Fruit fly (Drosophila melanogaster) whole organism, embryonic: ENCODE results near the gene Cep135.

ENCODE experiments used
- BtbVII ChIP-seq: fragments of 200-800 bp; sonication (Bioruptor generic); optimal IDR thresholded peaks from 3 replicates; lab custom pipeline; 2017; ENCODE audit warnings: missing biosample characterization, mild to moderate bottlenecking, missing genetic modification characterization
- CG11085 ChIP-seq: fragments of 200-800 bp; sonication (Bioruptor generic); IDR thresholded peaks from 2 replicates; pipeline ENCODE4 v1.3.6; 2022; ENCODE audit warnings: missing biosample characterization, missing genetic modification characterization
- CG12071 ChIP-seq: fragments of 200-800 bp; sonication (Bioruptor generic); optimal IDR thresholded peaks from 3 replicates; lab custom pipeline; 2018; ENCODE audit warnings: missing biosample characterization, mild to moderate bottlenecking, missing genetic modification characterization
- CG12104 ChIP-seq: fragments of 200-800 bp; sonication (Bioruptor generic); optimal IDR thresholded peaks from 3 replicates; lab custom pipeline; 2016; ENCODE audit warnings: missing biosample characterization, missing genetic modification characterization
- CG13296 ChIP-seq: fragments of 200-800 bp; sonication (Bioruptor generic); optimal IDR thresholded peaks from 3 replicates; lab custom pipeline; 2018; ENCODE audit warnings: missing biosample characterization, mild to moderate bottlenecking, missing genetic modification characterization
- CG13894 ChIP-seq: fragments of 200-800 bp; sonication (Bioruptor generic); optimal IDR thresholded peaks from 3 replicates; lab custom pipeline; 2018; ENCODE audit warnings: missing biosample characterization, mild to moderate bottlenecking, missing genetic modification characterization, moderate library complexity
- CG15601 ChIP-seq: fragments of 200-800 bp; sonication (Bioruptor generic); optimal IDR thresholded peaks from 3 replicates; lab custom pipeline; 2019; ENCODE audit warnings: missing biosample characterization, mild to moderate bottlenecking, missing genetic modification characterization, moderate library complexity
- CG16779 ChIP-seq: fragments of 200-800 bp; sonication (Bioruptor generic); IDR thresholded peaks from 2 replicates; pipeline ENCODE4 v1.3.6; 2022; ENCODE audit warnings: missing biosample characterization, missing genetic modification characterization
- CG16863 ChIP-seq: fragments of 200-800 bp; sonication (Bioruptor generic); optimal IDR thresholded peaks from 3 replicates; lab custom pipeline; 2016; ENCODE audit warnings: missing biosample characterization, missing genetic modification characterization
- CG18262 ChIP-seq: fragments of 200-800 bp; optimal IDR thresholded peaks from 3 replicates; lab custom pipeline; 2019; ENCODE audit warnings: missing biosample characterization, mild to moderate bottlenecking, missing genetic modification characterization, moderate library complexity
- CG18619 ChIP-seq: fragments of 200-800 bp; sonication (Bioruptor generic); optimal IDR thresholded peaks from 3 replicates; lab custom pipeline; 2017; ENCODE audit warnings: missing biosample characterization, mild to moderate bottlenecking, missing genetic modification characterization
- CG32767 ChIP-seq: fragments of 200-800 bp; sonication (Bioruptor generic); IDR thresholded peaks from 2 replicates; pipeline ENCODE4 v1.3.6; 2022; ENCODE audit warnings: missing biosample characterization, missing genetic modification characterization
- CG3838 ChIP-seq: fragments of 200-800 bp; sonication (Bioruptor generic); optimal IDR thresholded peaks from 3 replicates; lab custom pipeline; 2016; ENCODE audit warnings: missing biosample characterization, missing genetic modification characterization
- CG4707 ChIP-seq: fragments of 200-800 bp; sonication (Bioruptor generic); optimal IDR thresholded peaks from 2 replicates; lab custom pipeline; 2018; ENCODE audit warnings: missing biosample characterization, mild to moderate bottlenecking, missing genetic modification characterization, moderate library complexity
- CG5245 ChIP-seq: fragments of 200-800 bp; sonication (Bioruptor generic); optimal IDR thresholded peaks from 3 replicates; lab custom pipeline; 2016; ENCODE audit warnings: missing biosample characterization, missing genetic modification characterization
- CG6791 ChIP-seq: fragments of 200-800 bp; sonication (Bioruptor generic); IDR thresholded peaks from 3 replicates; pipeline ENCODE4 v1.3.6; 2022; ENCODE audit warnings: missing biosample characterization, missing genetic modification characterization; ENCODE audit not compliant: partially characterized antibody
- CG7745 ChIP-seq: fragments of 200-800 bp; sonication (Bioruptor generic); optimal IDR thresholded peaks from 2 replicates; lab custom pipeline; 2018; ENCODE audit warnings: missing biosample characterization, mild to moderate bottlenecking, missing genetic modification characterization, moderate library complexity
- CG9727 ChIP-seq: fragments of 200-800 bp; sonication (Bioruptor generic); optimal IDR thresholded peaks from 3 replicates; lab custom pipeline; 2017; ENCODE audit warnings: missing biosample characterization, mild to moderate bottlenecking, missing genetic modification characterization
- Dbx ChIP-seq: fragments of 200-800 bp; sonication (Bioruptor generic); IDR thresholded peaks from 3 replicates; pipeline ENCODE4 v1.3.6; 2022; ENCODE audit warnings: missing biosample characterization, missing genetic modification characterization
- Deaf1 ChIP-seq: fragments of 200-800 bp; optimal IDR thresholded peaks from 3 replicates; lab custom pipeline; 2019; ENCODE audit warnings: missing biosample characterization, mild to moderate bottlenecking, missing genetic modification characterization, moderate library complexity
- HLH4C ChIP-seq: fragments of 200-800 bp; sonication (Bioruptor generic); IDR thresholded peaks from 3 replicates; pipeline ENCODE4 v1.3.6; 2022; ENCODE audit warnings: missing biosample characterization, missing genetic modification characterization; ENCODE audit not compliant: partially characterized antibody
- HLHmδ ChIP-seq: fragments of 200-800 bp; sonication (Bioruptor generic); optimal IDR thresholded peaks from 2 replicates; lab custom pipeline; 2018; ENCODE audit warnings: missing biosample characterization, mild to moderate bottlenecking, missing genetic modification characterization, moderate library complexity
- HmgD ChIP-seq: fragments of 200-800 bp; sonication (Bioruptor generic); optimal IDR thresholded peaks from 3 replicates; lab custom pipeline; 2016; ENCODE audit warnings: missing biosample characterization, missing genetic modification characterization
- Hr39 ChIP-seq: fragments of >200 bp; optimal IDR thresholded peaks from 2 replicates; lab custom pipeline; 2017
- Kr ChIP-seq: fragments of 200-800 bp; sonication (Bioruptor generic); optimal IDR thresholded peaks from 2 replicates; lab custom pipeline; 2017; ENCODE audit warnings: missing biosample characterization, mild to moderate bottlenecking, missing genetic modification characterization
- MBD-R2 ChIP-seq: fragments of 200-800 bp; sonication (Bioruptor generic); IDR thresholded peaks from 2 replicates; pipeline ENCODE4 v1.3.6; 2022; ENCODE audit warnings: missing biosample characterization, missing genetic modification characterization
- NC2α ChIP-seq: fragments of 200-800 bp; sonication (Bioruptor generic); optimal IDR thresholded peaks from 2 replicates; lab custom pipeline; 2016; ENCODE audit warnings: missing biosample characterization, missing genetic modification characterization
- Oaz ChIP-seq: fragments of 200-800 bp; sonication (Bioruptor generic); IDR thresholded peaks from 2 replicates; pipeline ENCODE4 v1.3.6; 2022; ENCODE audit warnings: missing biosample characterization, missing genetic modification characterization
- Ptx1 ChIP-seq: fragments of 200-800 bp; sonication (Bioruptor generic); IDR thresholded peaks from 2 replicates; pipeline ENCODE4 v1.3.6; 2022; ENCODE audit warnings: missing biosample characterization, missing genetic modification characterization
- Rx ChIP-seq: fragments of 200-800 bp; sonication (Bioruptor generic); IDR thresholded peaks from 2 replicates; pipeline ENCODE4 v1.3.6; 2022; ENCODE audit warnings: missing biosample characterization, missing genetic modification characterization
- br ChIP-seq: fragments of >200 bp; optimal IDR thresholded peaks from 2 replicates; lab custom pipeline; 2017
- ems ChIP-seq: fragments of 200-800 bp; sonication (Bioruptor generic); optimal IDR thresholded peaks from 3 replicates; lab custom pipeline; 2016; ENCODE audit warnings: missing biosample characterization, missing genetic modification characterization
- fd64A ChIP-seq: fragments of 200-800 bp; sonication (Bioruptor generic); optimal IDR thresholded peaks from 3 replicates; lab custom pipeline; 2018; ENCODE audit warnings: missing biosample characterization, mild to moderate bottlenecking, missing genetic modification characterization
- fu2 ChIP-seq: fragments of 200-800 bp; sonication (Bioruptor generic); optimal IDR thresholded peaks from 2 replicates; lab custom pipeline; 2016; ENCODE audit warnings: missing biosample characterization, missing genetic modification characterization
- grau ChIP-seq: fragments of 200-800 bp; optimal IDR thresholded peaks from 3 replicates; lab custom pipeline; 2019; ENCODE audit warnings: missing biosample characterization, mild to moderate bottlenecking, missing genetic modification characterization, moderate library complexity
- gt ChIP-seq: fragments of 200-800 bp; sonication (Bioruptor generic); IDR thresholded peaks from 2 replicates; pipeline ENCODE4 v1.3.6; 2022; ENCODE audit warnings: missing biosample characterization, missing genetic modification characterization
- jigr1 ChIP-seq: fragments of 200-800 bp; sonication (Bioruptor generic); IDR thresholded peaks from 3 replicates; pipeline ENCODE4 v1.3.6; 2022; ENCODE audit warnings: missing biosample characterization, missing genetic modification characterization
- kah ChIP-seq: fragments of 200-800 bp; sonication (Bioruptor generic); optimal IDR thresholded peaks from 2 replicates; lab custom pipeline; 2018; ENCODE audit warnings: missing biosample characterization, mild to moderate bottlenecking, missing genetic modification characterization
- nerfin-1 ChIP-seq: fragments of 200-800 bp; sonication (Bioruptor generic); optimal IDR thresholded peaks from 3 replicates; lab custom pipeline; 2019; ENCODE audit warnings: missing biosample characterization, mild to moderate bottlenecking, missing genetic modification characterization, moderate library complexity
- oc ChIP-seq: fragments of 200-800 bp; sonication (Bioruptor generic); optimal IDR thresholded peaks from 2 replicates; lab custom pipeline; 2018; ENCODE audit warnings: missing biosample characterization, mild to moderate bottlenecking, missing genetic modification characterization, moderate library complexity
- psq ChIP-seq: fragments of 200-800 bp; sonication (Bioruptor generic); optimal IDR thresholded peaks from 2 replicates; lab custom pipeline; 2017; ENCODE audit warnings: missing biosample characterization, missing genetic modification characterization
- row ChIP-seq: fragments of 200-800 bp; sonication (Bioruptor generic); IDR thresholded peaks from 3 replicates; pipeline ENCODE4 v1.3.6; 2022; ENCODE audit warnings: missing biosample characterization, missing genetic modification characterization
- salm ChIP-seq: fragments of 200-800 bp; sonication (Bioruptor generic); optimal IDR thresholded peaks from 2 replicates; lab custom pipeline; 2018; ENCODE audit warnings: missing biosample characterization, mild to moderate bottlenecking, missing genetic modification characterization
- sens ChIP-seq: fragments of 200-800 bp; sonication (Bioruptor generic); peaks from one replicate; lab custom pipeline; 2016; ENCODE audit warnings: missing biosample characterization, missing genetic modification characterization
- seq ChIP-seq: fragments of 200-800 bp; sonication (Bioruptor generic); IDR thresholded peaks from 2 replicates; pipeline ENCODE4 v1.3.6; 2022; ENCODE audit warnings: missing biosample characterization, missing genetic modification characterization
- sim ChIP-seq: fragments of 200-800 bp; sonication (Bioruptor generic); IDR thresholded peaks from 2 replicates; pipeline ENCODE4 v1.3.6; 2022; ENCODE audit warnings: missing biosample characterization, missing genetic modification characterization
- stwl ChIP-seq: fragments of 200-800 bp; sonication (Bioruptor generic); optimal IDR thresholded peaks from 3 replicates; lab custom pipeline; 2018; ENCODE audit warnings: missing biosample characterization, mild to moderate bottlenecking, missing genetic modification characterization, moderate library complexity
- twi ChIP-seq: fragments of 200-800 bp; optimal IDR thresholded peaks from 2 replicates; lab custom pipeline; 2019; ENCODE audit warnings: missing biosample characterization, mild to moderate bottlenecking, missing genetic modification characterization, moderate library complexity
- usp ChIP-seq: fragments of >200 bp; optimal IDR thresholded peaks from 2 replicates; lab custom pipeline; 2017; ENCODE audit warnings: missing biosample characterization, missing genetic modification characterization
- vvl ChIP-seq: fragments of 200-800 bp; sonication (Bioruptor generic); IDR thresholded peaks from 2 replicates; pipeline ENCODE4 v1.3.6; 2022; ENCODE audit warnings: missing biosample characterization, missing genetic modification characterization
- wdn ChIP-seq: fragments of 200-800 bp; sonication (Bioruptor generic); IDR thresholded peaks from 2 replicates; pipeline ENCODE4 v1.3.6; 2022; ENCODE audit warnings: missing biosample characterization, missing genetic modification characterization
- yki ChIP-seq: fragments of >200 bp; optimal IDR thresholded peaks from 3 replicates; lab custom pipeline; 2018

The Cep135 gene

DNA sequence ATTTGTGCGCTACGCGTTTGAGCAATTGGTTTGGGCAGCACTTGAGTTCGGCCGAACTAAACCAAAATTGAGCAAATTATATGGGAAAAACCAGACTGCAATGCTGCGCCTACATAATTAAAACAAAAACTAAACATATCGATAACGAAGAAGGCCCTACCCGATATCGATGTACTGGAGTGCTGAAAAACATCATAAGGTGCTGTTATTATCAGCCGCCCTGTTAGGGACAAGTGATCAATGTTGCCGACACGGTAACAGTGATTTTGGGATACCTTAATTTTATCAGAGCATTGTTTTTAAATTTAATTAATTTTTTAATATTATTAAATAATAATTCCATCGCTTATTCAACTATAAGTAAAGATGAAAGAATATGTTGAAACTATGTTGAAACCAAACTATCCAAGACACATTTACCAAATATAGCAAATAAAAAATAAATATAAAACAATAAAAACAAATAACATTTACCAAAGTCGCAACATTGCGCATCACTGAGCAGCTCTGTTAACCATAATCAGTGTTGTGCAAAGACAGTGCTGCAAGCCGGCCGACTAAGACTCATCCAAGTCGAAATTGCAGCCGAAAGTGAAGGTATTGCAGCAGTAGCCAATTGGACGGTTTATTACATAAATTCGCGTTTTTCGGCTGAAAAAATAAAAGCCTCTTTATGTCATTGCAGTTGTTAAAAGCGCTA lies 21.8 kb upstream of the Cep135 start, which contains the start of the genes sstn, Plp and GlyRS (continued):
- TF ChIP-seq CG4707 (GFP tag; lab: Kevin White, UChicago) (no peak), HLH4C (GFP tag; lab: Robert Waterston, UW) (peak; percentile 50; the same call in 2 of the 3 replicates), grau (tag; lab: Kevin White, UChicago) (peak; percentile 57), CG13296 (GFP tag; lab: Kevin White, UChicago) (peak; percentile 49), kah (GFP tag; lab: Kevin White, UChicago) (no peak), BtbVII (GFP tag; lab: Kevin White, UChicago) (no peak), CG13894 (tag; lab: Kevin White, UChicago) (peak; percentile 40), wdn (GFP tag; lab: Robert Waterston, UW) (no peak), salm (no peak), MBD-R2 (peak; percentile 47; the same call in 1 of the 2 replicates), CG11085 (GFP tag; lab: Robert Waterston, UW) (no peak), fd64A (no peak), CG18619 (GFP tag; lab: Kevin White, UChicago) (peak; percentile 57), Kr (GFP tag; lab: Kevin White, UChicago) (no peak), Dbx (no peak), ems (GFP tag; lab: Kevin White, UChicago) (no peak), usp (GFP tag; lab: Kevin White, UChicago) (no peak), br (lab: Kevin White, UChicago) (no peak), vvl (GFP tag; lab: Robert Waterston, UW) (peak; percentile 51; the same call in 1 of the 2 replicates), CG9727 (GFP tag; lab: Kevin White, UChicago) (peak; percentile 17), psq (GFP tag; lab: Kevin White, UChicago) (no peak), Deaf1 (tag; lab: Kevin White, UChicago) (no peak), CG16779 (GFP tag; lab: Robert Waterston, UW) (no peak), twi (tag; lab: Kevin White, UChicago) (peak; percentile 26), stwl (tag; lab: Kevin White, UChicago) (peak; percentile 56), yki (lab: Kevin White, UChicago) (no peak), CG32767 (GFP tag; lab: Robert Waterston, UW) (no peak), CG18262 (tag; lab: Kevin White, UChicago) (peak; percentile 49), Hr39 (lab: Kevin White, UChicago) (no peak), CG6791 (GFP tag; lab: Robert Waterston, UW) (peak; percentile 58; the same call in 1 of the 3 replicates), row (peak; percentile 83), Rx (no peak), Oaz (GFP tag; lab: Robert Waterston, UW) (no peak), oc (tag; lab: Kevin White, UChicago) (peak; percentile 26), CG16863 (no peak), CG7745 (tag; lab: Kevin White, UChicago) (no peak), jigr1 (no peak), CG3838 (GFP tag; lab: Kevin White, UChicago) (no peak), sim (GFP tag; lab: Robert Waterston, UW) (no peak), CG5245 (GFP tag; lab: Kevin White, UChicago) (no peak), CG15601 (peak; percentile 33), nerfin-1 (no peak), NC2α (no peak), CG12104 (GFP tag; lab: Kevin White, UChicago) (peak; percentile 39), HLHmδ (GFP tag; lab: Kevin White, UChicago) (no peak), gt (no peak), Ptx1 (GFP tag; lab: Robert Waterston, UW) (no peak), sens (GFP tag; lab: Kevin White, UChicago) (peak; percentile 60), seq (no peak), HmgD (GFP tag; lab: Kevin White, UChicago) (no peak), fu2 (GFP tag; lab: Kevin White, UChicago) (no peak), CG12071 (no peak)
